Worm (Caenorhabditis elegans) whole organism, L2 larva: ENCODE results near the gene sulp-7.

Experiments used
- ama-1 ChIP-seq: fragments of 150-350 bp; optimal IDR thresholded peaks from 2 replicates; lab custom pipeline; 2018; ENCODE audit warnings: inconsistent platforms
- dmd-4 ChIP-seq: sonication (generic microtip); optimal IDR thresholded peaks from 2 replicates; lab custom pipeline; 2017; ENCODE audit warnings: missing biosample characterization, missing genetic modification characterization
- egl-27 ChIP-seq: sonication (generic microtip); optimal IDR thresholded peaks from 3 replicates; lab custom pipeline; 2017; ENCODE audit warnings: missing biosample characterization, missing genetic modification reagents, missing genetic modification characterization
- gmeb-1 ChIP-seq: fragments of 150-350 bp; optimal IDR thresholded peaks from 2 replicates; lab custom pipeline; 2014; ENCODE audit warnings: missing biosample characterization, missing genetic modification characterization
- lin-13 ChIP-seq: fragments of 150-350 bp; optimal IDR thresholded peaks from 2 replicates; lab custom pipeline; 2014; ENCODE audit warnings: missing biosample characterization, missing genetic modification reagents, missing genetic modification characterization
- nhr-23 ChIP-seq: fragments of 150-350 bp; optimal IDR thresholded peaks from 2 replicates; lab custom pipeline; 2014; ENCODE audit warnings: missing biosample characterization, missing genetic modification reagents, missing genetic modification characterization
- nhr-77 ChIP-seq: fragments of 150-350 bp; optimal IDR thresholded peaks from 2 replicates; lab custom pipeline; 2014; ENCODE audit warnings: missing biosample characterization, missing genetic modification characterization
- snpc-4 ChIP-seq: fragments of 150-350 bp; optimal IDR thresholded peaks from 2 replicates; lab custom pipeline; 2014; ENCODE audit warnings: missing biosample characterization, missing genetic modification characterization
- unc-62 ChIP-seq: fragments of 150-350 bp; optimal IDR thresholded peaks from 2 replicates; lab custom pipeline; 2014; ENCODE audit warnings: missing biosample characterization, missing genetic modification reagents, missing genetic modification characterization
- zag-1 ChIP-seq: fragments of 150-350 bp; optimal IDR thresholded peaks from 2 replicates; lab custom pipeline; 2014; ENCODE audit warnings: missing biosample characterization, missing genetic modification characterization

DNA sequence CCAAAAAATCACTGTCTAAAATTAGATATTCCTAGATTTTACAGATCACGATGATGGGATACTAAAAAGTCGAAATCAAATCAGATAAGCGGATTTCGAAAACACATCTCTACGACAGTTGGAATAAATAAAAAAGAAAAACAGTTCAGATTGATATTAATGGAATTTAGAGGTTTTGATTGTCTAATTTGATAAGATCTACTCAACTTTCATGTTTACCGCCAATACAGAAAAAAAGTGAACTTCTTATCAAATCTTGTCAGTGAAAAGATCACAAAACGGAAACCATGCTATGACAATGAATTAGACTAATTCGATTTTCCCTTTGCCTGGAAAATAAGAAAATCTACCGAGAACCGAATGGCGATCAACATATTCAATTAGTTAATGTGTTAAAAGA is 45.8 kb downstream of the sulp-7 start:
- no peak for TF ChIP-seq unc-62 (GFP tag; lab: Kevin White, UChicago)
- no peak for TF ChIP-seq nhr-77 (tag; lab: Kevin White, UChicago)
- TF ChIP-seq ama-1 (lab: Kevin White, UChicago) = no peak
- no peak for TF ChIP-seq dmd-4 (tag; lab: Kevin White, UChicago)
- TF ChIP-seq egl-27 (tag; lab: Kevin White, UChicago) = no peak
- no peak for TF ChIP-seq snpc-4 (tag; lab: Kevin White, UChicago)
- no peak for TF ChIP-seq lin-13 (GFP tag; lab: Kevin White, UChicago)
- no peak for TF ChIP-seq zag-1
- no peak for TF ChIP-seq gmeb-1 (tag; lab: Kevin White, UChicago)
- TF ChIP-seq nhr-23 (tag; lab: Kevin White, UChicago) = no peak
